Worm (Caenorhabditis elegans): ENCODE results near the gene F39F10.3.

F39F10.3 gene

DNA sequence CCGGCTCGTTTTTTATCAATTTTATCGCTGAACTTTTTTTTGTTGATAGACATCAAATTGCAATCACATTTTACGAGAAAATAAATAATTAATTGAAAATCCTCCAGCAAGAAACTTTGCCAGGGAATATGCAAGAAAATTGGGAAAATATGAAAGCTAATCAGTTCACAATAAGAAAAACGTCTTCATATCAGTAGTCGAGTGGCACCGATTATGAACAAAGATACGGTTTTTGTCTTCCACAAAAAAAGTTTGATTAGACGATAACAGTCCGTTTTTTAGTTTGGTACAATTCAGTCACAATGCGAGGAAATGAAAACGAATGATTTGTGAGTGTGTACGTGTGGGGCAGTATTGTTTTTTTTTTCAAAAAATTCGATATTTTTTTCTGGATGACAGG lies 26.8 kb upstream of the F39F10.3 start:
- TF ChIP-seq ces-1 (GFP tag; optimal IDR thresholded peaks at IDR 0.05) (no peak), lin-35 (GFP tag; optimal IDR thresholded peaks at IDR 0.05) (no peak), grh-1 (GFP tag; IDR thresholded peaks at IDR 0.05) (no peak), snu-23 (GFP tag; optimal IDR thresholded peaks at IDR 0.05) (no peak), ztf-11 (tag; optimal IDR thresholded peaks at IDR 0.05) (no peak), elt-2 (tag; optimal IDR thresholded peaks at IDR 0.05) (peak; percentile 0), egl-13 (tag; optimal IDR thresholded peaks at IDR 0.05) (no peak)

DNA sequence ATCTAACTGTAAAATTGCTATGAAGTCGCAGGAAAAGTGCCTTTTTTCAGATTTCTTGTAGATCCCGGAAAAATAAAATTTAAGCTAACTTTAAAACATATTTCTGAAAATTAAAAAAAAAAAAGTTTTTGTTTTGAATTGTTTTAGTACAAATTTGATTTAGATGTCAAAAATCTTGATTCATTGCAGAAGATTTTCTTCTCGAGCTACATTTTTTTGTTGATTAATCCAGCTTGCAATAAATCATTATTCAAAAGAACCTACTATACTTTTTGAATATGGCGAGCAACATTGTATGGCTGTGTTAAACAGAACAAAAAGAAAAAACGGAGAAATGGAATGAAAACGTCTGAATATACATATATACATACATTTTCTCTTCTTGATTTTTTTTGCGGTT lies 26.1 kb upstream of the F39F10.3 start:
- TF ChIP-seq aly-2 (tag; optimal IDR thresholded peaks at IDR 0.05) (no peak), nhr-85 (tag) (no peak), elt-2 (tag; optimal IDR thresholded peaks at IDR 0.05) (no peak), xbp-1 (tag; optimal IDR thresholded peaks at IDR 0.05) (no peak), C34B4.2 (tag; optimal IDR thresholded peaks at IDR 0.05) (no peak), dsc-1 (tag; optimal IDR thresholded peaks at IDR 0.05) (no peak), fkh-10 (GFP tag; optimal IDR thresholded peaks at IDR 0.05) (no peak), sox-4 (tag; optimal IDR thresholded peaks at IDR 0.05) (no peak), alr-1 (tag; optimal IDR thresholded peaks at IDR 0.05; ENCODE audit: borderline replicate concordance) (no peak), ceh-82 (tag; optimal IDR thresholded peaks at IDR 0.05) (no peak), aha-1 (tag; optimal IDR thresholded peaks at IDR 0.05) (no peak)

DNA sequence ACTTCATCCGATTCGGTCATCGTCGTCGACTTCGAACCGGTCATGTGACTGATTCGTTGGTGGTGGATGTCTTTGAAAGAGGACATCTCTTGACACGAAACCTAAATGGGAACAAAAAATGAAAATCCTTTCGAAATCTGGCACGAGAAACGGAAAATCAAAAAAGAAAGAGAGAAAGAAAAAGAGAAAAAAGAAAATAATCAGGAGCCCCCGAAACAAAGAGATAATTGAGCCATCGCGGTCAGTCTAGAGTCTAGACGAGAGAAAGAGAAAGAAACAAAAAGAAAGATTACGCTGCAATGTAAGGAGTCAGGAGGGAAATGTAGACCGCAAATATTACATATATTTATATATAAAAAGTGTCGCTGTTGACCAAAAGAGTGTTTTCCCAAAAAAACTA lies 22.9 kb upstream of the F39F10.3 start, which contains the start of gene aakg-2:
Gene aakg-2 (minus strand): TSS at position 101 of the 400 bp plus-strand sequence.
- TF ChIP-seq lin-14 (GFP tag; optimal IDR thresholded peaks at IDR 0.05) (peak; percentile 37), fkh-8 (tag; optimal IDR thresholded peaks at IDR 0.05) (no peak), xbp-1 (tag; optimal IDR thresholded peaks at IDR 0.05) (no peak), ceh-88 (GFP tag; IDR thresholded peaks at IDR 0.05) (no peak), efl-1 (optimal IDR thresholded peaks at IDR 0.05) (no peak), efl-1 (GFP tag; optimal IDR thresholded peaks at IDR 0.05 in 1 of 2) (peak in 1 of 2 experiments; percentile 84), ztf-4 (tag; optimal IDR thresholded peaks at IDR 0.05) (no peak), nhr-71 (tag; optimal IDR thresholded peaks at IDR 0.05) (no peak), unc-98 (GFP tag; IDR thresholded peaks at IDR 0.05) (no peak), elt-2 (tag; optimal IDR thresholded peaks at IDR 0.05) (no peak)

DNA sequence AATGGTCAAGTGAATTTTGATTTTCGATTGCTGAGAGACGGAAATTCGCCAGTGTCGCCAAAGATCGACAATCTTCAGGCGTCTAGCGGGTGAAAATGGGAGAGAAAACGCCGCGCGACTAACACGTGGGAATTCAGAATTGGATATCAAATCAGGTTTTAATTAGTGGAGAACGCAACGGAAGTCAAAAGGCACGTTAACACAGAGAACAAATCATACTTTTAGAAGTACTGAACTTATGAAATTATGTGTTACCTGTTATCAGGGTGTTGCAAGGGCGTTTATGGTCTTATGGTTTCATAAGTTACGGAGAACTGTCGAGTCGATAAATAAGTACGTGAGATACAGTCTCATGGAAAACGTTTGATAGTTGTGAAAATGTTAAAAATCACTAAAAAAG lies 20.4 kb upstream of the F39F10.3 start:
- TF ChIP-seq efl-1 (optimal IDR thresholded peaks at IDR 0.05) = no peak
- TF ChIP-seq efl-1 (GFP tag; optimal IDR thresholded peaks at IDR 0.05 in 1 of 2) = peak in 1 of 2 experiments; percentile 27
- no peak for TF ChIP-seq hlh-17 (GFP tag; optimal IDR thresholded peaks at IDR 0.05; ENCODE audit: borderline replicate concordance)
- TF ChIP-seq ama-1 (optimal IDR thresholded peaks at IDR 0.05) = no peak
- TF ChIP-seq elt-2 (tag; optimal IDR thresholded peaks at IDR 0.05) = peak; percentile 32
- TF ChIP-seq nhr-20 (tag; optimal IDR thresholded peaks at IDR 0.05) = peak; percentile 72
- TF ChIP-seq nhr-85 (tag) = peak; percentile 89
- TF ChIP-seq nhr-77 (tag; optimal IDR thresholded peaks at IDR 0.05) = no peak
- TF ChIP-seq blmp-1 (tag; optimal IDR thresholded peaks at IDR 0.05) = peak; percentile 95
- TF ChIP-seq snpc-4 (tag; optimal IDR thresholded peaks at IDR 0.05) = no peak
- TF ChIP-seq lin-14 (GFP tag; optimal IDR thresholded peaks at IDR 0.05) = peak; percentile 75
- TF ChIP-seq mdl-1 (tag; optimal IDR thresholded peaks at IDR 0.05) = peak in 1 of 2 experiments; percentile 36
- peak; percentile 43 for TF ChIP-seq snu-23 (GFP tag; optimal IDR thresholded peaks at IDR 0.05)
- no peak for TF ChIP-seq nhr-19 (GFP tag; conservative IDR thresholded peaks at IDR 0.05)
- TF ChIP-seq lin-35 (GFP tag; optimal IDR thresholded peaks at IDR 0.05) = peak in 1 of 2 experiments; percentile 69
- peak; percentile 31 for TF ChIP-seq nhr-90 (tag; optimal IDR thresholded peaks at IDR 0.05; ENCODE audit: poor library complexity)
- TF ChIP-seq ztf-4 (tag; optimal IDR thresholded peaks at IDR 0.05) = no peak
- TF ChIP-seq dsc-1 (tag; optimal IDR thresholded peaks at IDR 0.05) = no peak
- TF ChIP-seq unc-98 (GFP tag; IDR thresholded peaks at IDR 0.05) = no peak
- TF ChIP-seq tbx-2 (tag; optimal IDR thresholded peaks at IDR 0.05) = peak; percentile 48
- TF ChIP-seq tlp-1 (tag; optimal IDR thresholded peaks at IDR 0.05) = no peak
- TF ChIP-seq sptf-1 (tag; optimal IDR thresholded peaks at IDR 0.05) = no peak
- TF ChIP-seq hpl-2 (GFP tag; optimal IDR thresholded peaks at IDR 0.05) = no peak
- TF ChIP-seq nhr-71 (tag; optimal IDR thresholded peaks at IDR 0.05) = peak; percentile 66
- no peak for TF ChIP-seq aly-2 (tag; optimal IDR thresholded peaks at IDR 0.05)
- no peak for TF ChIP-seq ceh-90 (tag; optimal IDR thresholded peaks at IDR 0.05)
- no peak for TF ChIP-seq mef-2 (tag; optimal IDR thresholded peaks at IDR 0.05)
- TF ChIP-seq aha-1 (tag; optimal IDR thresholded peaks at IDR 0.05) = no peak
- peak in 2 of 6 experiments; percentile 59 to 64 for TF ChIP-seq elt-3 (tag; optimal IDR thresholded peaks at IDR 0.05)
- TF ChIP-seq C34B4.2 (tag; optimal IDR thresholded peaks at IDR 0.05) = no peak
- TF ChIP-seq fos-1 (tag; optimal IDR thresholded peaks at IDR 0.05) = no peak
- no peak for TF ChIP-seq Y116A8C.19 (tag; optimal IDR thresholded peaks at IDR 0.05; ENCODE audit: borderline replicate concordance)
- peak; percentile 4 for TF ChIP-seq nhr-47 (tag; optimal IDR thresholded peaks at IDR 0.05)

Measured in whole organism, L1 larva.